Fruit fly (Drosophila melanogaster) whole organism, embryonic: ENCODE data around the gene pyd.

ENCODE experiments used
- Antp ChIP-seq: fragments of 200-800 bp; sonication (Bioruptor generic); optimal IDR thresholded peaks from 3 replicates; lab custom pipeline; 2016; ENCODE audit warnings: missing biosample characterization, missing genetic modification characterization
- Bdp1 ChIP-seq: fragments of 200-800 bp; sonication (Bioruptor generic); optimal IDR thresholded peaks from 3 replicates; lab custom pipeline; 2016; ENCODE audit warnings: missing biosample characterization, missing genetic modification characterization
- CG13624 ChIP-seq: fragments of 200-800 bp; sonication (Bioruptor generic); optimal IDR thresholded peaks from 2 replicates; lab custom pipeline; 2016; ENCODE audit warnings: missing biosample characterization, missing genetic modification characterization
- CG2120 ChIP-seq: fragments of 200-800 bp; sonication (Bioruptor generic); optimal IDR thresholded peaks from 3 replicates; lab custom pipeline; 2016; ENCODE audit warnings: missing biosample characterization, missing genetic modification characterization
- CG2889 ChIP-seq: fragments of 200-800 bp; sonication (Bioruptor generic); IDR thresholded peaks from 3 replicates; pipeline ENCODE4 v1.3.6; 2022; ENCODE audit warnings: missing biosample characterization, missing genetic modification characterization
- CG4404 ChIP-seq: fragments of 200-800 bp; sonication (Bioruptor generic); IDR thresholded peaks from 2 replicates; pipeline ENCODE4 v1.3.6; 2022; ENCODE audit warnings: missing biosample characterization, missing genetic modification characterization
- CG6791 ChIP-seq: fragments of 200-800 bp; sonication (Bioruptor generic); IDR thresholded peaks from 3 replicates; pipeline ENCODE4 v1.3.6; 2022; ENCODE audit warnings: missing biosample characterization, missing genetic modification characterization; ENCODE audit not compliant: partially characterized antibody
- CG8478 ChIP-seq: fragments of >200 bp; optimal IDR thresholded peaks from 2 replicates; lab custom pipeline; 2018
- Pdp1 ChIP-seq, 2 experiments: fragments of 200-800 bp; sonication (Bioruptor generic); optimal IDR thresholded peaks; 3 replicates each; lab custom pipeline; 2016; ENCODE audit warnings: missing biosample characterization in 2 of 2, missing genetic modification characterization in 2 of 2, mild to moderate bottlenecking in 1 of 2, moderate library complexity in 1 of 2
- Sin3A ChIP-seq: fragments of >200 bp; optimal IDR thresholded peaks from 2 replicates; lab custom pipeline; 2018
- ken ChIP-seq: fragments of 200-800 bp; sonication (Bioruptor generic); IDR thresholded peaks from 3 replicates; pipeline ENCODE4 v1.3.6; 2022; ENCODE audit warnings: missing biosample characterization, missing genetic modification characterization

DNA sequence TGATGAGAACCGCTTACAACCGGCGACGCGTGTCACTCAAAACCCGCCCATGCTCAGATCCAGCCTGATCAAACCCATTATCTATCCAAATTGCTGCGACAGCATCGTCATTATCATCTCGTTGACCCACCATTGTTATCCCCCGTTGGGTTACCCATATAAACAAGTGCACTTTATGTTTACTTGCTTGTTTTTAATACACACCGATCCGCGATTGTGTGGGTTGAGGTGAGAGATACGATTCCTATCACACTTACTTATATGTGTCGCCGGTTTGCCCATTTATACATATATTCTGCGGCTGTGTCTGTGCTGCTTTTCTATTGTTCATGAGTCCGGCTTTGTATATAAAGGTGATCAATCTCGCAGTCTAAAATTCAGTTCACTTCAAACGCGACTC, 110.1 kb downstream of the pyd start, which contains the start of gene CG8369:
- no peak for TF ChIP-seq Antp (GFP tag; lab: Kevin White, UChicago)
- no peak for TF ChIP-seq CG2889 (GFP tag; lab: Robert Waterston, UW)
- TF ChIP-seq CG6791 (GFP tag; lab: Robert Waterston, UW) = no peak
- no peak for TF ChIP-seq Pdp1 (GFP tag; optimal IDR thresholded peaks at IDR 0.05; lab: Kevin White, UChicago)
- no peak for TF ChIP-seq Sin3A (lab: Kevin White, UChicago)
- no peak for TF ChIP-seq CG4404
- no peak for TF ChIP-seq CG13624 (GFP tag; lab: Kevin White, UChicago)
- TF ChIP-seq CG8478 (lab: Kevin White, UChicago) = no peak
- TF ChIP-seq ken (GFP tag; lab: Robert Waterston, UW) = no peak
- no peak for TF ChIP-seq CG2120
- TF ChIP-seq Bdp1 (GFP tag; lab: Kevin White, UChicago) = no peak
